Worm (Caenorhabditis elegans): ENCODE measurements around the gene lact-6.

DNA sequence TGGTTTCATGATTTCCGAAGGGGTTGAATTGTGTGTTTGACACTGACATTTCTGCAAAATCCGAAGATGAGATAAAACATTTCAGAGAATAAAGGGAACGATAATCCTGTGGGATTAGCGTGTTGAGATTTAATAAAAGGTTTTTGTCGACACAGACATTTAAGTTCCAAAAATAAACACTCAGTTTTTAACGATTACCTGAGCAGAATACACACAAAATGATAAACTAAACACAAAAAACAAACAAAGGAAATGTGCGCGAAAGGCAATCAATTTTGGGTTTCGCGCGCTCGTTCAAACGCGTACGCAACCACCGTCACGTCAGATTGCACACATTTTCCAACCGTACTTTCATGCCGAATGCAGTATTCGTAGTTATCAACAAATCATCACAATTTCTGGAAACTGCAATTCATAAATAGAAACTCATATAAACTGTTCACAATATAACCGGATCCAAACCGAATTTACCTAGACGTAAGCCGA is 30.1 kb upstream of the lact-6 start, which contains the start of gene rif-1.1:
- TF ChIP-seq aly-2 (tag; optimal IDR thresholded peaks at IDR 0.05): no peak
- TF ChIP-seq ceh-9 (tag; optimal IDR thresholded peaks at IDR 0.05): no peak
- TF ChIP-seq daf-12 (tag; optimal IDR thresholded peaks at IDR 0.05): no peak
- TF ChIP-seq snpc-4 (tag; optimal IDR thresholded peaks at IDR 0.05): no peak
- no peak for TF ChIP-seq nhr-12 (tag; optimal IDR thresholded peaks at IDR 0.05)
- TF ChIP-seq zag-1 (tag; optimal IDR thresholded peaks at IDR 0.05): no peak
- no peak for TF ChIP-seq elt-3 (tag; optimal IDR thresholded peaks at IDR 0.05)
- no peak for TF ChIP-seq egl-27 (tag; optimal IDR thresholded peaks at IDR 0.05)
- no peak for TF ChIP-seq nhr-77 (tag; optimal IDR thresholded peaks at IDR 0.05)
- TF ChIP-seq elt-1 (tag; optimal IDR thresholded peaks at IDR 0.05): no peak
- TF ChIP-seq sea-2 (GFP tag; optimal IDR thresholded peaks at IDR 0.05): no peak
- no peak for TF ChIP-seq ama-1 (optimal IDR thresholded peaks at IDR 0.05)
- TF ChIP-seq nhr-25 (tag; optimal IDR thresholded peaks at IDR 0.05): peak; percentile 10
- peak; percentile 65 for TF ChIP-seq nfya-1 (tag; optimal IDR thresholded peaks at IDR 0.05; ENCODE audit: insufficient read depth)
